Worm (Caenorhabditis elegans): Measurements from ENCODE around the gene C14A4.9.

C14A4.9 gene

ce11 chrII:10598970-10599369 lies at the start of gene C14A4.9:
Gene C14A4.9 (plus strand): TSS chrII:10599337.
- no peak for TF ChIP-seq nhr-84 (tag; optimal IDR thresholded peaks at IDR 0.05)
- TF ChIP-seq blmp-1 (tag; optimal IDR thresholded peaks at IDR 0.05) = peak; percentile 99
- no peak for TF ChIP-seq ceh-63 (GFP tag; optimal IDR thresholded peaks at IDR 0.05)
- no peak for TF ChIP-seq ztf-11 (tag; optimal IDR thresholded peaks at IDR 0.05)
- no peak for TF ChIP-seq skn-1 (tag; optimal IDR thresholded peaks at IDR 0.05)
- no peak for TF ChIP-seq nhr-77 (tag; optimal IDR thresholded peaks at IDR 0.05)
- TF ChIP-seq lsy-2 (tag; optimal IDR thresholded peaks at IDR 0.05) = no peak

DNA sequence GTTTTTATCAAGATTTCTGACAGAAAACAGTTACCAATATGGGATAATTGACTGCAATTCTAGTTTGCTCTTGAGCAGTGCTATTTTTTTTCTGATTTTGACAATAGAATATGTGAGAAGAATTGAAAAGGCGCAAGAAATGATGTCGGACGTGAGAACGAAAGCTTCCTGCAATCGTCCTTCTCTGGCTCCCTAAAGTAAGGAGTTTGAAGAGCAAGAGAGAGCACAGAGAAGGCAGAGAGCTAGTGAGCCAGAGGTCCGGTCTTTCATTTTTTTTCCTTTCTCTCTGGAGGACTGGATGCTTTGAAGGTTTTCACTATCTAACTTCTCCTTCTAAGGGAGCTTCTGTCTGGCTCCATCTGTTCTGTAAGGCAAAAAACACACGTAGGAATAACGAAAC lies 49.0 kb upstream of the C14A4.9 start:
- peak; percentile 4 for TF ChIP-seq unc-86 (tag; optimal IDR thresholded peaks at IDR 0.05)
- peak in 1 of 2 experiments; percentile 44 for TF ChIP-seq lsy-2 (tag; optimal IDR thresholded peaks at IDR 0.05)
- peak; percentile 21 for TF ChIP-seq ama-1 (optimal IDR thresholded peaks at IDR 0.05)
- TF ChIP-seq nhr-85 (tag) = peak; percentile 15
- TF ChIP-seq ceh-82 (tag; optimal IDR thresholded peaks at IDR 0.05) = peak in 1 of 3 experiments; percentile 12
- TF ChIP-seq lin-14 (GFP tag; optimal IDR thresholded peaks at IDR 0.05) = peak; percentile 57
- peak; percentile 94 for TF ChIP-seq sptf-1 (tag; optimal IDR thresholded peaks at IDR 0.05)
- TF ChIP-seq irx-1 (tag; optimal IDR thresholded peaks at IDR 0.05) = no peak
- peak; percentile 12 for TF ChIP-seq fkh-10 (GFP tag; optimal IDR thresholded peaks at IDR 0.05)
- peak; percentile 10 for TF ChIP-seq snu-23 (GFP tag; optimal IDR thresholded peaks at IDR 0.05)
- no peak for TF ChIP-seq mef-2 (tag; optimal IDR thresholded peaks at IDR 0.05)

DNA sequence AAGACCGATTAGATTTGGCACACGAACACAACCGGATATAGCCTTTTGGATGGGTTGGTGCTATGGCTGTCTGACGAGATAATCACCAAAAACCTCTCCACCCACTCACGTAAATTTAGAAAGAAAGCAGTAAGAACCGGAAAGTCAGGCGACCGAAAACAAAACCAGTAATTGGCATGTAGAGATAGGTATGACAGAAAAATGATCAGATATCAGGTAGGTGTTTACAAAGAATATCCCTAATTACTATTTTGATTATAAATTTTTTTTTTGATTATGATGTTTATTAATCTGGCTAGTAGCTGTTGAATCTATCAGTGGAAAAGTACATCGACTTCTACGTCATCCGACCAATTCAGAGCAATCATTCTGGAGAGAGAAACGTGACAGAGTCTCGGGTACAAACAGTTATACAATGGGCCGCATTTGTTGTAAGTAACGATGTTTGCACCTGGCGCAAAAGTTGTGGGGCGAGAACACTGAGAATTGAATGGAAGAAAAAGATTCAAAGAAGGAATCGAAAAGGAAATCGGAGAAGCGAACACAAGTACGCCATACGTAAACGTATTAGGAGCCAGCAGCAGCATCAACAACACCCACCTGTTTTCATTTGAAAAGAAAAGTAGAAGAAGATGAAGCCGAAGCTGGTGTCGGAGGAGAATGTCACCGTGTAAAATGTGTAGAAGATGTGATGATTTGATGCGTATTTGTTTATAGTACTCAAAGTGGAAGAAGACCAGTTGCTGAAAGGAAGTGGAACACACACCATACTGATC lies 48.1 kb upstream of the C14A4.9 start:
- TF ChIP-seq dpl-1 (GFP tag; optimal IDR thresholded peaks at IDR 0.05) (no peak), unc-62 (GFP tag; optimal IDR thresholded peaks at IDR 0.05) (no peak), unc-98 (GFP tag; IDR thresholded peaks at IDR 0.05) (no peak), elt-3 (tag; optimal IDR thresholded peaks at IDR 0.05) (peak in 1 of 6 experiments; percentile 74), ceh-90 (tag; optimal IDR thresholded peaks at IDR 0.05) (no peak), swsn-7 (tag; optimal IDR thresholded peaks at IDR 0.05) (peak; percentile 23), unc-130 (tag; optimal IDR thresholded peaks at IDR 0.05) (peak; percentile 12), nhr-77 (tag; optimal IDR thresholded peaks at IDR 0.05) (no peak), xbp-1 (tag; optimal IDR thresholded peaks at IDR 0.05) (peak; percentile 5), pag-3 (tag; optimal IDR thresholded peaks at IDR 0.05; ENCODE audit: borderline replicate concordance, insufficient read depth) (no peak), C34B4.2 (tag; optimal IDR thresholded peaks at IDR 0.05) (no peak), mdl-1 (tag; optimal IDR thresholded peaks at IDR 0.05) (peak in 1 of 2 experiments; percentile 35), egl-13 (tag; optimal IDR thresholded peaks at IDR 0.05) (no peak), ces-1 (GFP tag; optimal IDR thresholded peaks at IDR 0.05) (no peak), unc-30 (tag; optimal IDR thresholded peaks at IDR 0.05) (no peak), zip-4 (GFP tag; optimal IDR thresholded peaks at IDR 0.05) (no peak), ceh-88 (GFP tag; IDR thresholded peaks at IDR 0.05) (no peak), Y116A8C.19 (tag; optimal IDR thresholded peaks at IDR 0.05; ENCODE audit: borderline replicate concordance) (no peak), ama-1 (optimal IDR thresholded peaks at IDR 0.05) (peak; percentile 25), mep-1 (tag; optimal IDR thresholded peaks at IDR 0.05) (peak; percentile 54), elt-2 (tag; optimal IDR thresholded peaks at IDR 0.05) (peak; percentile 9), ceh-8 (GFP tag; optimal IDR thresholded peaks at IDR 0.05) (peak; percentile 63), fkh-10 (GFP tag; optimal IDR thresholded peaks at IDR 0.05) (no peak), rnt-1 (tag; optimal IDR thresholded peaks at IDR 0.05) (no peak), ztf-4 (tag; optimal IDR thresholded peaks at IDR 0.05) (peak; percentile 23), lsy-2 (tag; optimal IDR thresholded peaks at IDR 0.05) (peak; percentile 14 to 26), lin-15B (tag; optimal IDR thresholded peaks at IDR 0.05) (no peak), hlh-4 (tag; optimal IDR thresholded peaks at IDR 0.05) (no peak), lin-39 (tag; optimal IDR thresholded peaks at IDR 0.05) (peak; percentile 12), efl-1 (optimal IDR thresholded peaks at IDR 0.05) (no peak), efl-1 (GFP tag; optimal IDR thresholded peaks at IDR 0.05 in 1 of 2) (peak in 1 of 2 experiments; percentile 16), grh-1 (GFP tag; IDR thresholded peaks at IDR 0.05) (peak; percentile 57; the same call in 1 of the 2 replicates), fkh-8 (tag; optimal IDR thresholded peaks at IDR 0.05) (peak; percentile 69), lin-14 (GFP tag; optimal IDR thresholded peaks at IDR 0.05) (peak; percentile 1), irx-1 (tag; optimal IDR thresholded peaks at IDR 0.05) (no peak), nhr-71 (tag; optimal IDR thresholded peaks at IDR 0.05) (peak; percentile 58)

All from whole organism, L1 larva.